Worm (Caenorhabditis elegans): ENCODE measurements around the gene svh-2.

DNA sequence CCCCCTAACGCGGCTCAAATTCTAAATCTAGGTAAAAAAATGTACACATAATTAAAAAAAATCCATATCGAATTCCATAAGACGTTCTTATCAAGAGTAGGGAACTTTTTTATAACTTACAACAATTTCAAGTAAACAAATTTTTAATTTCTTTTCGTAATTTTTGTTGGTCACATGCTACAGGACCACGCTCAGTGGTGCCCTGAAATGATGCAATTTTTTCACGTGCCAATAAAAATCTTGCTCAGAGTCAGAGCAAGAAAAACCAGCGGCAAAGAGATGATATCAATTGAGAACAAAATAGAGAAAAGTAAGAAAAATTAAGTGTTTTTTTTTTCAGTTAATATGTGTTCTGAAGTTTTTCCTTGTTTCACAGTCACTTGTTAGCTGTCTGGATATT lies 21.2 kb upstream of the svh-2 start:
- TF ChIP-seq ama-1 (optimal IDR thresholded peaks at IDR 0.05) (no peak), ceh-22 (tag; optimal IDR thresholded peaks at IDR 0.05) (no peak), dve-1 (tag; optimal IDR thresholded peaks at IDR 0.05) (no peak), pat-9 (tag; optimal IDR thresholded peaks at IDR 0.05) (no peak)
